Worm (Caenorhabditis elegans) whole organism, L3 larva: Measurements from ENCODE around the gene ZK355.3.

Source experiments
- aly-2 ChIP-seq: fragments of 150-350 bp; optimal IDR thresholded peaks from 2 replicates; lab custom pipeline; 2014; ENCODE audit warnings: missing biosample characterization, missing genetic modification characterization
- ama-1 ChIP-seq: fragments of 150-350 bp; optimal IDR thresholded peaks from 2 replicates; lab custom pipeline; 2018
- elt-2 ChIP-seq: sonication (generic microtip); optimal IDR thresholded peaks from 2 replicates; lab custom pipeline; 2016; ENCODE audit warnings: missing genetic modification reagents, mild to moderate bottlenecking, missing genetic modification characterization, missing compliant biosample characterization
- eor-1 ChIP-seq, 2 experiments: fragments of 150-350 bp; optimal IDR thresholded peaks; 2 replicates each; lab custom pipeline; 2014 to 2018; ENCODE audit warnings: missing biosample characterization in 2 of 2, missing genetic modification characterization in 2 of 2
- fkh-10 ChIP-seq: sonication (generic microtip); optimal IDR thresholded peaks from 2 replicates; lab custom pipeline; 2017; ENCODE audit warnings: missing biosample characterization, missing genetic modification reagents, missing genetic modification characterization
- nhr-76 ChIP-seq: fragments of 150-350 bp; sonication (generic microtip); optimal IDR thresholded peaks from 5 replicates; lab custom pipeline; 2014; ENCODE audit warnings: missing biosample characterization, missing genetic modification characterization
- pha-4 ChIP-seq: fragments of 150-350 bp; optimal IDR thresholded peaks from 2 replicates; lab custom pipeline; 2014; ENCODE audit warnings: missing biosample characterization, missing genetic modification reagents, missing genetic modification characterization
- snpc-4 ChIP-seq: fragments of 150-350 bp; optimal IDR thresholded peaks from 2 replicates; lab custom pipeline; 2014; ENCODE audit warnings: missing biosample characterization, missing genetic modification characterization
- unc-39 ChIP-seq: sonication (generic microtip); optimal IDR thresholded peaks from 4 replicates; lab custom pipeline; 2017; ENCODE audit warnings: missing biosample characterization, missing genetic modification characterization
- unc-62 ChIP-seq: fragments of 150-350 bp; sonication (generic microtip); optimal IDR thresholded peaks from 4 replicates; lab custom pipeline; 2014; ENCODE audit warnings: missing biosample characterization, missing genetic modification reagents, missing genetic modification characterization
- ztf-11 ChIP-seq: fragments of 150-350 bp; optimal IDR thresholded peaks from 2 replicates; lab custom pipeline; 2014; ENCODE audit warnings: missing biosample characterization, missing genetic modification characterization
- ztf-4 ChIP-seq: fragments of 150-350 bp; optimal IDR thresholded peaks from 2 replicates; lab custom pipeline; 2014; ENCODE audit warnings: missing biosample characterization, missing genetic modification characterization

- TF ChIP-seq aly-2 (no peak), ztf-4 (tag; lab: Kevin White, UChicago) (no peak), ama-1 (lab: Kevin White, UChicago) (no peak), ztf-11 (no peak), unc-62 (no peak), nhr-76 (tag; lab: Kevin White, UChicago) (no peak), unc-39 (tag; lab: Kevin White, UChicago) (no peak), elt-2 (tag; lab: Kevin White, UChicago) (no peak), pha-4 (no peak), fkh-10 (GFP tag; lab: Kevin White, UChicago) (no peak), snpc-4 (tag; lab: Kevin White, UChicago) (no peak), eor-1 (tag; optimal IDR thresholded peaks at IDR 0.05; lab: Kevin White, UChicago) (no peak)
Observed at ce11 chrII:2922782-2923181, 4.7 kb downstream of the ZK355.3 start.
